Worm (Caenorhabditis elegans) whole organism, L3 larva: ENCODE data around the gene T13F2.4.
"Not testable (repeated sequence)": the region's sequence is repeated elsewhere in the genome, so short reads cannot be mapped to it uniquely, and the experiment has no call there.

Source experiments
- R02D3.7 ChIP-seq: fragments of 150-350 bp; optimal IDR thresholded peaks from 2 replicates; lab custom pipeline; 2014; ENCODE audit warnings: missing biosample characterization, missing genetic modification characterization
- ZK546.5 ChIP-seq: sonication (generic microtip); optimal IDR thresholded peaks from 2 replicates; lab custom pipeline; 2017; ENCODE audit warnings: missing biosample characterization, missing genetic modification characterization
- ama-1 ChIP-seq: fragments of 150-350 bp; optimal IDR thresholded peaks from 2 replicates; lab custom pipeline; 2018
- ceh-16 ChIP-seq: sonication (generic microtip); optimal IDR thresholded peaks from 2 replicates; lab custom pipeline; 2017; ENCODE audit warnings: missing biosample characterization, missing genetic modification characterization
- ceh-28 ChIP-seq: fragments of 150-350 bp; optimal IDR thresholded peaks from 2 replicates; lab custom pipeline; 2014; ENCODE audit warnings: missing biosample characterization, missing genetic modification reagents, missing genetic modification characterization
- egl-27 ChIP-seq: sonication (generic microtip); optimal IDR thresholded peaks from 4 replicates; lab custom pipeline; 2017; ENCODE audit warnings: missing biosample characterization, missing genetic modification reagents, missing genetic modification characterization
- egl-5 ChIP-seq: fragments of 150-350 bp; optimal IDR thresholded peaks from 2 replicates; lab custom pipeline; 2017; ENCODE audit warnings: missing biosample characterization, missing genetic modification reagents, missing genetic modification characterization, inconsistent platforms
- elt-1 ChIP-seq: fragments of 150-350 bp; optimal IDR thresholded peaks from 2 replicates; lab custom pipeline; 2014; ENCODE audit warnings: missing biosample characterization, missing genetic modification characterization
- elt-2 ChIP-seq: sonication (generic microtip); optimal IDR thresholded peaks from 2 replicates; lab custom pipeline; 2016; ENCODE audit warnings: missing genetic modification reagents, mild to moderate bottlenecking, missing genetic modification characterization, missing compliant biosample characterization
- eor-1 ChIP-seq, 2 experiments: fragments of 150-350 bp; optimal IDR thresholded peaks; 2 replicates each; lab custom pipeline; 2014 to 2018; ENCODE audit warnings: missing biosample characterization in 2 of 2, missing genetic modification characterization in 2 of 2
- fkh-2 ChIP-seq: fragments of 150-350 bp; optimal IDR thresholded peaks from 2 replicates; lab custom pipeline; 2014; ENCODE audit warnings: missing biosample characterization, missing genetic modification reagents, missing genetic modification characterization
- fos-1 ChIP-seq: fragments of 150-350 bp; optimal IDR thresholded peaks from 2 replicates; lab custom pipeline; 2014; ENCODE audit warnings: missing biosample characterization, missing genetic modification characterization
- jun-1 ChIP-seq: fragments of 150-350 bp; optimal IDR thresholded peaks from 2 replicates; lab custom pipeline; 2014; ENCODE audit warnings: missing biosample characterization, missing genetic modification reagents, missing genetic modification characterization
- lin-39 ChIP-seq: fragments of 150-350 bp; optimal IDR thresholded peaks from 2 replicates; lab custom pipeline; 2018; ENCODE audit warnings: missing biosample characterization, missing genetic modification reagents, missing genetic modification characterization
- lsy-12 ChIP-seq: sonication (generic microtip); optimal IDR thresholded peaks from 2 replicates; lab custom pipeline; 2016; ENCODE audit warnings: mild to moderate bottlenecking, missing genetic modification characterization, missing compliant biosample characterization
- mdl-1 ChIP-seq: fragments of 150-350 bp; optimal IDR thresholded peaks from 2 replicates; lab custom pipeline; 2014; ENCODE audit warnings: missing biosample characterization, missing genetic modification characterization
- mml-1 ChIP-seq: fragments of 150-350 bp; sonication (generic microtip); optimal IDR thresholded peaks from 3 replicates; lab custom pipeline; 2014; ENCODE audit warnings: missing biosample characterization, missing genetic modification characterization
- nfya-1 ChIP-seq: sonication (generic microtip); optimal IDR thresholded peaks from 2 replicates; lab custom pipeline; 2017; ENCODE audit warnings: missing genetic modification characterization, mild to moderate bottlenecking, missing compliant biosample characterization, antibody characterized with exemption, moderate library complexity; ENCODE audit not compliant: insufficient read depth
- nhr-11 ChIP-seq: fragments of 150-350 bp; optimal IDR thresholded peaks from 2 replicates; lab custom pipeline; 2014; ENCODE audit warnings: missing biosample characterization, missing genetic modification characterization
- nhr-237 ChIP-seq: fragments of 150-350 bp; optimal IDR thresholded peaks from 2 replicates; lab custom pipeline; 2014; ENCODE audit warnings: missing biosample characterization, missing genetic modification characterization
- nhr-25 ChIP-seq: sonication (generic microtip); optimal IDR thresholded peaks from 2 replicates; lab custom pipeline; 2017; ENCODE audit warnings: missing biosample characterization, missing genetic modification characterization
- nhr-43 ChIP-seq: sonication (generic microtip); optimal IDR thresholded peaks from 2 replicates; lab custom pipeline; 2016; ENCODE audit warnings: mild to moderate bottlenecking, missing genetic modification characterization, missing compliant biosample characterization; ENCODE audit not compliant: poor library complexity, severe bottlenecking
- nhr-76 ChIP-seq: fragments of 150-350 bp; sonication (generic microtip); optimal IDR thresholded peaks from 5 replicates; lab custom pipeline; 2014; ENCODE audit warnings: missing biosample characterization, missing genetic modification characterization
- pha-4 ChIP-seq: fragments of 150-350 bp; optimal IDR thresholded peaks from 2 replicates; lab custom pipeline; 2014; ENCODE audit warnings: missing biosample characterization, missing genetic modification reagents, missing genetic modification characterization
- pqm-1 ChIP-seq: fragments of 150-350 bp; optimal IDR thresholded peaks from 2 replicates; lab custom pipeline; 2017; ENCODE audit warnings: missing biosample characterization, missing genetic modification characterization, inconsistent platforms
- sea-2 ChIP-seq: fragments of 150-350 bp; sonication (generic microtip); optimal IDR thresholded peaks from 4 replicates; lab custom pipeline; 2014; ENCODE audit warnings: missing biosample characterization, missing genetic modification reagents, missing genetic modification characterization
- skn-1 ChIP-seq: fragments of 150-350 bp; optimal IDR thresholded peaks from 2 replicates; lab custom pipeline; 2014; ENCODE audit warnings: missing biosample characterization, missing genetic modification characterization
- snpc-4 ChIP-seq: fragments of 150-350 bp; optimal IDR thresholded peaks from 2 replicates; lab custom pipeline; 2014; ENCODE audit warnings: missing biosample characterization, missing genetic modification characterization
- tbx-2 ChIP-seq: sonication (generic microtip); optimal IDR thresholded peaks from 2 replicates; lab custom pipeline; 2016; ENCODE audit warnings: mild to moderate bottlenecking, missing genetic modification characterization, missing compliant biosample characterization
- unc-39 ChIP-seq: sonication (generic microtip); optimal IDR thresholded peaks from 4 replicates; lab custom pipeline; 2017; ENCODE audit warnings: missing biosample characterization, missing genetic modification characterization
- unc-62 ChIP-seq: fragments of 150-350 bp; sonication (generic microtip); optimal IDR thresholded peaks from 4 replicates; lab custom pipeline; 2014; ENCODE audit warnings: missing biosample characterization, missing genetic modification reagents, missing genetic modification characterization
- ztf-11 ChIP-seq: fragments of 150-350 bp; optimal IDR thresholded peaks from 2 replicates; lab custom pipeline; 2014; ENCODE audit warnings: missing biosample characterization, missing genetic modification characterization
- ztf-4 ChIP-seq: fragments of 150-350 bp; optimal IDR thresholded peaks from 2 replicates; lab custom pipeline; 2014; ENCODE audit warnings: missing biosample characterization, missing genetic modification characterization

T13F2.4 gene

ce11 chrIV:9761751-9762150, 27.8 kb upstream of the T13F2.4 start:
- TF ChIP-seq nhr-11 (tag; lab: Kevin White, UChicago) (no peak), mml-1 (tag; lab: Kevin White, UChicago) (no peak), R02D3.7 (tag; lab: Kevin White, UChicago) (no peak), nhr-43 (no peak), egl-27 (tag; lab: Kevin White, UChicago) (no peak), ztf-11 (tag; lab: Kevin White, UChicago) (no peak), pqm-1 (tag; lab: Kevin White, UChicago) (no peak), pha-4 (peak; percentile 22), eor-1 (tag; optimal IDR thresholded peaks at IDR 0.05; lab: Kevin White, UChicago) (no peak), fkh-2 (tag; lab: Kevin White, UChicago) (no peak), ama-1 (lab: Kevin White, UChicago) (no peak), ZK546.5 (no peak), nfya-1 (tag; lab: Kevin White, UChicago) (peak; percentile 20)

ce11 chrIV:9762667-9763173, 26.9 kb upstream of the T13F2.4 start:
- TF ChIP-seq eor-1 (tag; optimal IDR thresholded peaks at IDR 0.05; lab: Kevin White, UChicago) (no peak), snpc-4 (tag; lab: Kevin White, UChicago) (no peak), jun-1 (tag; lab: Kevin White, UChicago) (peak; percentile 5), elt-2 (tag; lab: Kevin White, UChicago) (peak; percentile 65), pqm-1 (tag; lab: Kevin White, UChicago) (peak; percentile 91), sea-2 (GFP tag; lab: Kevin White, UChicago) (no peak), ceh-16 (no peak), lin-39 (tag; lab: Kevin White, UChicago) (no peak), unc-39 (tag; lab: Kevin White, UChicago) (no peak), nhr-25 (tag; lab: Kevin White, UChicago) (no peak), ceh-28 (tag; lab: Kevin White, UChicago) (no peak), fos-1 (tag; lab: Kevin White, UChicago) (no peak)

ce11 chrIV:9766250-9766649, 23.3 kb upstream of the T13F2.4 start, which contains the start of gene ssp-36:
TSS of gene ssp-36 (minus strand) at chrIV:9766350.
- TF ChIP-seq tbx-2 (tag; lab: Kevin White, UChicago) (no peak), ama-1 (lab: Kevin White, UChicago) (no peak), lsy-12 (tag; lab: Kevin White, UChicago) (no peak), egl-5 (tag; lab: Kevin White, UChicago) (no peak), ztf-4 (no peak), ztf-11 (tag; lab: Kevin White, UChicago) (no peak), fkh-2 (tag; lab: Kevin White, UChicago) (no peak), elt-1 (tag; lab: Kevin White, UChicago) (no peak), nhr-11 (tag; lab: Kevin White, UChicago) (no peak)

ce11 chrIV:9767054-9767453, 22.5 kb upstream of the T13F2.4 start, which contains the start of gene msp-79:
TSS of gene msp-79 (minus strand) at chrIV:9767154.
- not testable (repeated sequence) for TF ChIP-seq unc-39, tbx-2, lsy-12 (tag; lab: Kevin White, UChicago)

ce11 chrIV:9769746-9770145, 19.9 kb upstream of the T13F2.4 start, which contains the start of gene msp-78:
TSS of gene msp-78 (plus strand) at chrIV:9770046.
- not testable (repeated sequence) for TF ChIP-seq unc-62; nfya-1 (tag; lab: Kevin White, UChicago); skn-1

DNA sequence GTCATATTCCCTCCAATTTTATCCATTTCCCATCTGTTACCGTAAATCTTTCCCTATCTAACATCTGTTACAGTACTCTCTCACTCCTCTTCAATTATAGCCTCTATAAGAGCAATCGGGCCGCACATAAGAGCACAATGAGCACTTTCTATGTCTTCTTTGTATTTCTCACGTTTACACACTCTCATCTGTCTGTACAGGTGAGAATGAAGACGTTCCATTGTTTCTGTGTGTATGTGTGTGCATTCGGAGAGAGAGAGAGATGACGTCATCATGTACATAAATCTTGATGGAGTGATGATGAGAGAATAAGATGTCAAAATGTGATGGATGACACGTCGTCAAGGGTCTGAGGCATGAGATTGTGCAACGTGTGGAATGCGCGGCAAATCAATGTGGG, 18.8 kb upstream of the T13F2.4 start:
- TF ChIP-seq unc-39 (tag; lab: Kevin White, UChicago) (no peak), nhr-237 (no peak), nfya-1 (tag; lab: Kevin White, UChicago) (no peak), ceh-28 (tag; lab: Kevin White, UChicago) (no peak), mdl-1 (tag; lab: Kevin White, UChicago) (no peak), nhr-76 (tag; lab: Kevin White, UChicago) (no peak)
